Worm (Caenorhabditis elegans) whole organism, mixed stage, embryonic: ENCODE data around the gene polk-1.

Experiments used
- M03D4.4 ChIP-seq: sonication (generic microtip); optimal IDR thresholded peaks from 2 replicates; lab custom pipeline; 2017; ENCODE audit warnings: mild to moderate bottlenecking, missing genetic modification characterization, missing compliant biosample characterization
- bed-3 ChIP-seq: fragments of 200-800 bp; sonication (Bioruptor generic); optimal IDR thresholded peaks from 3 replicates; lab custom pipeline; 2018; ENCODE audit warnings: mild to moderate bottlenecking, missing genetic modification characterization, moderate library complexity, missing compliant biosample characterization
- ceh-39 ChIP-seq: fragments of 150-350 bp; optimal IDR thresholded peaks from 2 replicates; lab custom pipeline; 2014; ENCODE audit warnings: missing biosample characterization, missing genetic modification characterization
- ceh-43 ChIP-seq: fragments of 200-800 bp; sonication (Bioruptor generic); optimal IDR thresholded peaks from 2 replicates; lab custom pipeline; 2018; ENCODE audit warnings: mild to moderate bottlenecking, missing genetic modification characterization, moderate library complexity, missing compliant biosample characterization
- ces-1 ChIP-seq: fragments of 150-350 bp; optimal IDR thresholded peaks from 2 replicates; lab custom pipeline; 2014; ENCODE audit warnings: missing biosample characterization, missing genetic modification reagents, missing genetic modification characterization
- drap-1 ChIP-seq: fragments of 200-800 bp; sonication (Bioruptor generic); optimal IDR thresholded peaks from 3 replicates; lab custom pipeline; 2018; ENCODE audit warnings: mild to moderate bottlenecking, missing genetic modification characterization, missing compliant biosample characterization
- elt-1 ChIP-seq: sonication (generic microtip); optimal IDR thresholded peaks from 2 replicates; lab custom pipeline; 2017; ENCODE audit warnings: missing genetic modification characterization, mild to moderate bottlenecking, missing compliant biosample characterization, antibody characterized with exemption, moderate library complexity, borderline replicate concordance; ENCODE audit not compliant: insufficient read depth
- elt-3 ChIP-seq: fragments of 150-350 bp; optimal IDR thresholded peaks from 2 replicates; lab custom pipeline; 2014; ENCODE audit warnings: missing biosample characterization, missing genetic modification characterization
- flh-1 ChIP-seq: fragments of 200-800 bp; sonication (Bioruptor generic); optimal IDR thresholded peaks from 2 replicates; lab custom pipeline; 2018; ENCODE audit warnings: mild to moderate bottlenecking, missing genetic modification characterization, moderate library complexity, missing compliant biosample characterization
- hlh-1 ChIP-seq: fragments of 150-350 bp; optimal IDR thresholded peaks from 2 replicates; lab custom pipeline; 2014; ENCODE audit warnings: missing biosample characterization, missing genetic modification reagents, missing genetic modification characterization
- lin-32 ChIP-seq: fragments of 200-800 bp; sonication (Bioruptor generic); optimal IDR thresholded peaks from 2 replicates; lab custom pipeline; 2018; ENCODE audit warnings: mild to moderate bottlenecking, missing genetic modification characterization, missing compliant biosample characterization
- lsy-2 ChIP-seq: fragments of 150-350 bp; optimal IDR thresholded peaks from 2 replicates; lab custom pipeline; 2014; ENCODE audit warnings: missing biosample characterization, missing genetic modification characterization
- mab-5 ChIP-seq: fragments of 150-350 bp; optimal IDR thresholded peaks from 2 replicates; lab custom pipeline; 2014; ENCODE audit warnings: missing biosample characterization, missing genetic modification characterization
- mep-1 ChIP-seq: fragments of 150-350 bp; optimal IDR thresholded peaks from 2 replicates; lab custom pipeline; 2017; ENCODE audit warnings: missing biosample characterization, missing genetic modification reagents, missing genetic modification characterization, inconsistent platforms
- mls-2 ChIP-seq: sonication (generic microtip); optimal IDR thresholded peaks from 2 replicates; lab custom pipeline; 2016; ENCODE audit warnings: mild to moderate bottlenecking, missing genetic modification characterization, moderate library complexity, missing compliant biosample characterization
- nhr-12 ChIP-seq: fragments of 150-350 bp; optimal IDR thresholded peaks from 2 replicates; lab custom pipeline; 2014; ENCODE audit warnings: missing biosample characterization, missing genetic modification characterization
- nhr-237 ChIP-seq: fragments of 150-350 bp; optimal IDR thresholded peaks from 2 replicates; lab custom pipeline; 2014; ENCODE audit warnings: missing biosample characterization, missing genetic modification characterization
- nhr-28 ChIP-seq: fragments of 150-350 bp; optimal IDR thresholded peaks from 2 replicates; lab custom pipeline; 2014; ENCODE audit warnings: missing biosample characterization, missing genetic modification characterization
- nhr-76 ChIP-seq: sonication (generic microtip); optimal IDR thresholded peaks from 2 replicates; lab custom pipeline; 2017; ENCODE audit warnings: missing biosample characterization, missing genetic modification characterization
- pha-4 ChIP-seq: fragments of 150-350 bp; optimal IDR thresholded peaks from 2 replicates; lab custom pipeline; 2018; ENCODE audit warnings: missing biosample characterization, missing genetic modification reagents, missing genetic modification characterization
- sem-2 ChIP-seq: fragments of 200-800 bp; sonication (Bioruptor generic); optimal IDR thresholded peaks from 2 replicates; lab custom pipeline; 2018; ENCODE audit warnings: mild to moderate bottlenecking, missing genetic modification characterization, missing compliant biosample characterization
- sptf-1 ChIP-seq: sonication (generic microtip); optimal IDR thresholded peaks from 2 replicates; lab custom pipeline; 2017; ENCODE audit warnings: mild to moderate bottlenecking, missing genetic modification characterization, moderate library complexity, missing compliant biosample characterization
- tbx-8 ChIP-seq: fragments of 200-800 bp; sonication (Bioruptor generic); optimal IDR thresholded peaks from 2 replicates; lab custom pipeline; 2018; ENCODE audit warnings: mild to moderate bottlenecking, missing genetic modification characterization, moderate library complexity, missing compliant biosample characterization
- unc-120 ChIP-seq: sonication (generic microtip); optimal IDR thresholded peaks from 2 replicates; lab custom pipeline; 2017; ENCODE audit warnings: missing genetic modification characterization, missing compliant biosample characterization; ENCODE audit not compliant: poor library complexity, severe bottlenecking
- unc-39 ChIP-seq: fragments of 150-350 bp; optimal IDR thresholded peaks from 2 replicates; lab custom pipeline; 2014; ENCODE audit warnings: missing biosample characterization, missing genetic modification characterization
- unc-62 ChIP-seq: fragments of 150-350 bp; optimal IDR thresholded peaks from 2 replicates; lab custom pipeline; 2014; ENCODE audit warnings: missing biosample characterization, missing genetic modification reagents, missing genetic modification characterization
- zip-8 ChIP-seq: fragments of 150-350 bp; optimal IDR thresholded peaks from 2 replicates; lab custom pipeline; 2014; ENCODE audit warnings: missing biosample characterization, missing genetic modification characterization
- ztf-11 ChIP-seq: fragments of 150-350 bp; optimal IDR thresholded peaks from 2 replicates; lab custom pipeline; 2014; ENCODE audit warnings: missing biosample characterization, missing genetic modification characterization

Gene polk-1

ce11 chrIII:8664897-8665388 lies 36.6 kb upstream of the polk-1 start, which contains the start of gene F22B7.1:
F22B7.1 (plus strand) TSS chrIII:8665338.
- TF ChIP-seq sem-2 (GFP tag; lab: Kevin White, UChicago), result no peak
- TF ChIP-seq nhr-76 (tag; lab: Kevin White, UChicago), result no peak
- no peak for TF ChIP-seq ceh-39 (tag; lab: Kevin White, UChicago)
- TF ChIP-seq sptf-1 (tag; lab: Kevin White, UChicago), result no peak
- no peak for TF ChIP-seq lsy-2 (tag; lab: Kevin White, UChicago)
- TF ChIP-seq unc-39 (tag; lab: Kevin White, UChicago), result no peak
- no peak for TF ChIP-seq flh-1 (GFP tag; lab: Kevin White, UChicago)
- TF ChIP-seq ztf-11 (tag; lab: Kevin White, UChicago), result no peak
- TF ChIP-seq unc-62 (GFP tag; lab: Kevin White, UChicago), result no peak
- no peak for TF ChIP-seq mls-2 (tag; lab: Kevin White, UChicago)
- no peak for TF ChIP-seq tbx-8 (GFP tag; lab: Kevin White, UChicago)
- no peak for TF ChIP-seq ceh-43 (GFP tag; lab: Kevin White, UChicago)
- no peak for TF ChIP-seq zip-8 (tag; lab: Kevin White, UChicago)
- no peak for TF ChIP-seq nhr-237 (tag; lab: Kevin White, UChicago)
- no peak for TF ChIP-seq drap-1 (GFP tag; lab: Kevin White, UChicago)
- TF ChIP-seq mab-5 (tag; lab: Kevin White, UChicago), result no peak
- no peak for TF ChIP-seq M03D4.4 (tag; lab: Kevin White, UChicago)
- TF ChIP-seq elt-3 (tag; lab: Kevin White, UChicago), result no peak
- TF ChIP-seq bed-3 (GFP tag; lab: Kevin White, UChicago), result no peak

- TF ChIP-seq elt-1 (tag; lab: Kevin White, UChicago) (no peak), sptf-1 (tag; lab: Kevin White, UChicago) (no peak), pha-4 (tag; lab: Kevin White, UChicago) (no peak), mep-1 (tag; lab: Kevin White, UChicago) (no peak), bed-3 (GFP tag; lab: Kevin White, UChicago) (no peak), elt-3 (tag; lab: Kevin White, UChicago) (no peak), nhr-76 (tag; lab: Kevin White, UChicago) (no peak), nhr-12 (tag; lab: Kevin White, UChicago) (no peak), sem-2 (GFP tag; lab: Kevin White, UChicago) (no peak), lsy-2 (tag; lab: Kevin White, UChicago) (no peak), drap-1 (GFP tag; lab: Kevin White, UChicago) (no peak)
These were observed 34.8 kb upstream of the polk-1 start for ce11 chrIII:8663143-8663542.

- TF ChIP-seq ces-1 (peak; percentile 48), unc-62 (GFP tag; lab: Kevin White, UChicago) (peak; percentile 97), elt-3 (tag; lab: Kevin White, UChicago) (peak; percentile 21), nhr-237 (tag; lab: Kevin White, UChicago) (peak; percentile 43), tbx-8 (GFP tag; lab: Kevin White, UChicago) (no peak), hlh-1 (tag; lab: Kevin White, UChicago) (peak; percentile 38), nhr-28 (no peak), unc-120 (tag; lab: Kevin White, UChicago) (peak; percentile 59), sptf-1 (tag; lab: Kevin White, UChicago) (no peak), M03D4.4 (tag; lab: Kevin White, UChicago) (no peak), mep-1 (tag; lab: Kevin White, UChicago) (peak; percentile 46)
These were observed 30.0 kb upstream of the polk-1 start for ce11 chrIII:8658367-8658761.

- no peak for TF ChIP-seq elt-3 (tag; lab: Kevin White, UChicago)
- TF ChIP-seq flh-1 (GFP tag; lab: Kevin White, UChicago), result no peak
These were observed 29.4 kb upstream of the polk-1 start for ce11 chrIII:8657676-8658366.

- TF ChIP-seq elt-3 (tag; lab: Kevin White, UChicago), result no peak
- TF ChIP-seq lsy-2 (tag; lab: Kevin White, UChicago), result no peak
- no peak for TF ChIP-seq bed-3 (GFP tag; lab: Kevin White, UChicago)
- no peak for TF ChIP-seq sem-2 (GFP tag; lab: Kevin White, UChicago)
- TF ChIP-seq mep-1 (tag; lab: Kevin White, UChicago), result no peak
- TF ChIP-seq zip-8 (tag; lab: Kevin White, UChicago), result no peak
- TF ChIP-seq mab-5 (tag; lab: Kevin White, UChicago), result no peak
- TF ChIP-seq unc-39 (tag; lab: Kevin White, UChicago), result no peak
- TF ChIP-seq nhr-12 (tag; lab: Kevin White, UChicago), result no peak
- no peak for TF ChIP-seq ceh-43 (GFP tag; lab: Kevin White, UChicago)
- no peak for TF ChIP-seq mls-2 (tag; lab: Kevin White, UChicago)
- TF ChIP-seq lin-32 (GFP tag; lab: Kevin White, UChicago), result no peak
- TF ChIP-seq ceh-39 (tag; lab: Kevin White, UChicago), result no peak
- no peak for TF ChIP-seq hlh-1 (tag; lab: Kevin White, UChicago)
- no peak for TF ChIP-seq tbx-8 (GFP tag; lab: Kevin White, UChicago)
- no peak for TF ChIP-seq flh-1 (GFP tag; lab: Kevin White, UChicago)
These were observed 28.6 kb upstream of the polk-1 start for ce11 chrIII:8656957-8657356.
